Fruit fly (Drosophila melanogaster) Kc167 (cell line): ENCODE measurements around the gene Fpgs2.

Experiments used
- Myc ChIP-seq: fragments of >200 bp; optimal IDR thresholded peaks from 2 replicates; lab custom pipeline; 2017; ENCODE audit warnings: missing external identifiers
- Sin3A ChIP-seq: fragments of >200 bp; optimal IDR thresholded peaks from 2 replicates; lab custom pipeline; 2018; ENCODE audit warnings: missing external identifiers
- psq ChIP-seq: fragments of >200 bp; optimal IDR thresholded peaks from 2 replicates; lab custom pipeline; 2017; ENCODE audit warnings: missing external identifiers
- ttk ChIP-seq: sonication (Bioruptor generic); optimal IDR thresholded peaks from 2 replicates; lab custom pipeline; 2017; ENCODE audit warnings: missing external identifiers

dm6 chr2L:3897529-3897928 is 16.6 kb downstream of the Fpgs2 start:
- TF ChIP-seq Sin3A (lab: Kevin White, UChicago) (no peak), psq (no peak), ttk (lab: Kevin White, UChicago) (no peak), Myc (lab: Kevin White, UChicago) (no peak)
